Fruit fly (Drosophila melanogaster) ovary, adult (tissue): ENCODE data around the gene comm2.

Experiments
- CG17801 ChIP-seq: fragments of 200-800 bp; optimal IDR thresholded peaks from 2 replicates; lab custom pipeline; 2019; ENCODE audit warnings: missing biosample characterization, mild to moderate bottlenecking, missing genetic modification characterization, moderate library complexity; ENCODE audit not compliant: partially characterized antibody

Gene comm2

DNA sequence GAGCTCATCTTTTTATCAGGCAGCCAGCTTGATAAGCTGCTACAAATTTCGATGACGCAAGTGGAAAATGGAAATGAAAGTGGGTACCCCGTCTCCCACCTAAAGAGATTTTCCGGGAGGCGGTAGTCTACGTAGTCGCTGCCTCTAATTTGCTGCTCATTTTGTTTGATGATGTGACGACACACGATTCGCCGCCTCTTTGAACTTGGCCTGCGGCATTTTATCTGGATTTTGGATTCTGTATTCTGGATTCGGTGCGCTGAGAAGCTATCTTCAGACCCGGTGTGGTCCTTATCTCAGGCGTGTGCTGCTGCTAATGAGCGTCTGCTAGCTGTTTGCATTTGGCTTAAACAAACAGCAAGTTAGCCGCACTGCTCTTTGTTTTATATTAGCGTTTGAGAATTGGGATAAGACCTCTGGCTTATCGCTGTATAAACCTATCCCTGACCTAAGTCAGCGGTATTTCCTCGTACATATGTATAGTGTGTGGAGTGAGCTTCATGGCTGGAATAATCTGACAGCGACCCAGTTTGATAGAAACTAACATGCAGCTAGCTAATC, 14.4 kb upstream of the comm2 start:
- TF ChIP-seq CG17801 (GFP tag; lab: Kevin White, UChicago): no peak

DNA sequence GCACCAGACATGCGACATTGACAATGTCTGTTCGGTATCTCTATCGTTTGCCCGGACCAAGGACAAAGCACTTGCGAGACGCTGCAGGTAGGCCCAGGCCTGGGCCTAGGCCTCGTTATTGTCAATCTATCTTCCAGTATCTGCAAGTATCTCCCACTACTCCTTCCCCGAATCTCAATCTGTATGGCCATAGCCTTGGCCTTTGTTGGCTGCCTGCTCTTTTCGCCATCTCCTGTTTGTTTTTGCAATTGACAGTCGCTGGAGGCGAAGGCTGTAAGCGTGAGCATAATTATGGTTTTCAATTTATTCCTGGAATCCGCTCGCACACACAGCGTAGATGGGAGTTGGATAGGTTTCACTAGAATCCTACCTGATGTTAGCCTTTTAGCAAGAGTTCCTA, 12.4 kb upstream of the comm2 start:
- no peak for TF ChIP-seq CG17801 (GFP tag; lab: Kevin White, UChicago)

DNA sequence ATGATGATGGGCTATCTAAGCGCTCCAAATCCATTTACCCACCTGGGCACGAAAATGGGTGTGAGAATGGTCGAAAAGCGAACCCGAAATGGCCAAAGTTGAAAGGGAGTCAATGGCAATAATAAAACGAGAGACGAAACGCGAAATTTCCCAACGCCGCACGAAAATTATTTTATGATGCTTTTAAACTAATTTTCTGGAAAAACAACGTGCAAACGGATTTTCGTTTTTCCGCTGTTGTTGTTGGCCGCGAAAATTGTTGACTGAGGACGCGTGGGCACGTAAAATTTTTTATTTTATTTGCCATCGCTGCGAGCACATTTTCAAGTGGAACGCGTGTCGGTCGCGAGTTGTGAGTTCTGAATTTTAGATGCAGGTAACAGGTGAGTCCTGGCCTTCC, 11.5 kb upstream of the comm2 start:
- TF ChIP-seq CG17801 (GFP tag; lab: Kevin White, UChicago): no peak

DNA sequence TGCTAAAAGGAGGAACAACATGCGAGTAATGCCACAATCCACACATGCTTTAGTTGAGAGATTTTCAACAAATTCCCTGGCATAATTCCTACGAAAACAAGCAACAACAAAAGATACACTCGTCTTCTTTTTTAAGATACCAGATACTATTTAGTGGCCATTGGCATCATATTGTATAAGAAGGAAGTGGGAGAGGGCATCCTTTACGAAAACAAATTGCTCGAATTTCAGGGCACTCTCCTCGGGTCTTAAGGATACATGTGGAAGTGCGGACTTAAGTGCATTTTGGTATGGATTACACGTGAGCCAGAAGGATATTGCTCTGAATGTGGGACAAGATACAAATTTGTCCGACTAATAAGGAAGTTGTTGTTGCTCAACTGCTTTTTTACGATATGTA, 10.5 kb upstream of the comm2 start:
- TF ChIP-seq CG17801 (GFP tag; lab: Kevin White, UChicago): no peak

DNA sequence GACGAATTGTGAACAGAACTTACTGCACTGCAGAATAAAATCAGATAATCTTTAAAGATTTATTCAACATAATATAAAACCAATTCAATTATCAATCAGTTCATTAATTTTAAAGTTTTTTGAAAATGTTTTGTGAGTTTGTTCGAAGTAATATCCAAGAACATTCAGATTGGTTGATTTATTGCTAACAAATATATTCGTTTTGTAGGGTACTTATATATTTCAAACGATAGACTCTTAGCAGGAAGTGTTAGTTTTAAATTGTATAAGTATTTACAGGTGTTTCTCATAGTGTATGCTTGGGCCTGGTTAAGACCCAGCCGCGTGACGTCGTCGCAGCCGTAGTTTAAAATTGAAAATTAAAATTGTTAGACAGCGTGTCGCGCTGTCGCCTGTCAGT, 8.9 kb upstream of the comm2 start:
- TF ChIP-seq CG17801 (GFP tag; lab: Kevin White, UChicago): no peak

DNA sequence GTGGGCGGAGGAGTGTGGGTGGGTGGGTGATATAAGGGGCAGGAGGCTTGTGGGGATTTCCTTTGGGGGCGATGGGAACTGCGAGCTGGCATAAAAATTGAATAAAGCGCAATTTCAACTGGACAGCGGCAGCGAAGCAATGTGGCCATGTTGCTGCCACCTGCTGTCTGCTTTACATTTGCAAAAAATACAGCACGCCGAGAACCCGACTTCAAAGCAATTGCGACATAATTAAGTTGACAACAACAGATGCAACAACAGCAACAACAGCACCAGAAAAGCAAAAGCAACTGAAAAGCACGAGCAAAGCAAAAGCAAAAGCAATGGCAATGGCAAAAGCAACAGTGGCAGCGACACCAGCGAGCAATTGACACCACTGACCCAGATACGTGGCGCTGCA, 8.5 kb upstream of the comm2 start:
- TF ChIP-seq CG17801 (GFP tag; lab: Kevin White, UChicago): no peak

DNA sequence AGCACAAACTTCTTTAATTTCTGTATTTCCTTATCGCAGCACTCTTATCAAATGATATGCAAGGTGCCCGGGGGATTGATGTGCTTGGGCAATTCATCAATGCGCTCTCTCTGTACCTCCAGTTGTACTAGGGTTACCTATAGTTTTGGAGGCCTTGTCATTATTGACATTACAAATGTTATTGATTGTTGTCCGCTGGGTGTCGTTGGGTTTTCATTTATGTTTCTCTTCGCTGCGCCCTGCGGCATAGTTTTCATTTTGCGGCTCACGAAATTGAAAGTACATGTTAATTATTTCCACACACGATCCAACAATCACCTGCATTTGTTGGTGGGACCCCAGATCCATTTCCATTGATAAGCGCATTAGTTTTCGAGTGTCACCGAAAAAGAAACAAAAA, 6.5 kb upstream of the comm2 start:
- TF ChIP-seq CG17801 (GFP tag; lab: Kevin White, UChicago): no peak

DNA sequence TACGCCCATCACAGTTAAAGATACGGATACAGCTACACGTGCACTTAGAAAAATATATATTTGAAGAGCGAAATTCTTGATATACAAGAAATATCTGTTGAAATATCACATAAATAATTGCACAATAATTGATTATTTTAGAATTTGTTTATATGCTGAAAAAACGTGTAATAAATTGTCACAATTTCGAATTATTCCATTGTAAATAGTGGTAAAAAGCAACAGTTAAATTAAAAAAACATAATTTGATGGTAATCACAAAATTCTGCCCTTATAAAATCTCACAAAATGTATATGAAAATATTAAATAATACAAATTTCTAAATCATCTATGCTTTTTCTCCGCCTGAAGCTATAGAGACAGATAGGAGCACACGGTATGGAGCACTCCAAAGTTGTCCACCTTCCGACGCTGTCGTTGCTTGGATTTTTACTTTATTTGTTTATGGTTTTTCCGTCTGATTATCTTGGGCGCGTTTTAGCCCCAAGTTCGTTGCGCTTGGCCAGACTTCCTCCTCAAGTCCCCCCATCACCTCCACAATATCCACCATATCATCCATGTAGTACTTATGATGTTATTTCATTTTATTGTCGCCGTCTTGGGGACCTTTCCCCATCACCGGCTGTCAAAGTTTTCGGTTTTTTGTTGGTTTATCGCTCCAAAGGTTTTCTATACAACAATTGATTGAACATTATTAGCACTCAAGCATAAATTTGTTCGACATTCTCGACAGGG, 4.8 kb upstream of the comm2 start:
- no peak for TF ChIP-seq CG17801 (GFP tag; lab: Kevin White, UChicago)

DNA sequence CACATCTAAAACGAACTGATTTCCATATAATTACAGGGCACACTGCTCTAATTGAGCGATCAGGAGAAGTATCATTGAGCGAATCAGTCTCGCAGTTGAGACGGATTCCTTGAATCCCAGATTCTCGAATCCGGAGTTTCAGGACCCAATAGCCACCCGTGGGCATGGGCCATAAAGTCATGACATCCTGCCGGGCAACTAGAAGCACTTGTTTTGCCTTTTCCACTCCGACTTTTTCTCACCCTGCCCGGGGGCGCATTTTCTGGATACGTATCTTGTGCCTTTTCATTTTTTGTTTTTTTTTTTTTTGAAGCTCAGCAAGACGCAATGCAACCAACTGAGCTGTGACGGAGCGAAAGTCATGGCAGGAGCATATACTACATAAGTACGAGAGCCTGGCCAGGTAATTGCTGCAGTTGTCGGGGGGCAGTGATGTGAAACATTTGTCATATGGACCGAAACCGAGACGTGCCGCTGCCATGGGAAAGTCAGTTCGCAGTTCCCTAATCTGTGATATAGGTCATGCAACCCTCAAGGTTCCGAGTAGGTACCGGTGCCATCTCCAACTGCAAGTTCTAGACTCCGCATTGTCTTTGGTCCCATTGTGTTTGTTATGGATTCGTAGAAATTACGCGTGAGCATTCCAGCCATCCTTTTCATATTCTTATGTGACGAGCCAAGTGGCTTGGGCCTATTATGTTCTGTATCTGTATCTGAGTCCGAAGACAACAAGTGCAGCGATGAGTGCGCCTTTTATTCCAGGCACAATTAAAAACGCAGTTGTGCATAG, 3.9 kb upstream of the comm2 start:
- no peak for TF ChIP-seq CG17801 (GFP tag; lab: Kevin White, UChicago)

DNA sequence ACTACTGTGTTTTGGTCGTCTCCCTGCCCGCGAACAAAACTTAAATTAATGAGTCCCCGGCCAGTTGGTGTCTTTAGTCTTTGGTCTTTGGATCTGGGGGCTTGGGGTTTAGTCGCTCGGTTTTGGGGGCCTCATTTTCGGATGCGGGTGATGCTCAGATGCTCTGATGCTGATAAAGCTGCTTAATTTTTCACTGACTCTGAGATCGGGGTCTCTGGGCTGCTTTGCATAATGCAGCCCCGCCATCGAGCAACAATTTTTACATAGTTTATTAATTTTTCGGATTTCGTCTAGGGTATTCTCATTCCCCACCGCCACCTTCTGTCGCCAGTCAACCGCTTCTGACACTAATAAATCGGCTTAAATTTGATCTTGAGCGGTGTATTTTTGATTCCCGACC, 2.5 kb upstream of the comm2 start:
- TF ChIP-seq CG17801 (GFP tag; lab: Kevin White, UChicago): no peak

DNA sequence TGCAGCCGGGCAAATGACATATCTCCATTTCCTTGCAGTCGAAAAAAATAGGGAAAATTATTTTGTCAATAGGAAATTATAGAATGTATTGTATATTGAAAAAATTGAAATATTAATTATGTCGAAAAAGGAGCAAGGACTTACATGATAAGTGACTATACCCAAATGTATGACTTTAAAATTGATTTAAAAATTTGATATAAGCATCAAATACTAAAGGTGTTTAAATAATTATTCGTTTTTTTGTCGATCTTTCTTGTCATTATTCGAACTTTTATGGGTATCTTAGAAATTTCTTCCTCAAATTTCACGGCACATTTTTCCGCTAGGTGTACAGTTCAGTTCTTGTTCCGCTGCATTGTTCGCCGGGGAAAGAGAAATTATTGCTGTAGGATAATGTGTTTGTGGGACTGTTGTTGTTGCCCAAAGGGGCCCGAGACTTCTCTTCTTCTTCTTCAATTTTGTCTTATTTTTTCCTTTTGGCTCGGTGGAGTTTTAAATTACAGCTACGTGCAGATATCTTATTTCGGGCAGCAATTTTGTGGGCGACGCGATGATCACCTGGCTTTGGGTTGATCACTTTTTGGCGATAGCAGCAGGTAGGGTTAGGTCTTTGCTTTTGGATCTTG, 802 bp upstream of the comm2 start:
- TF ChIP-seq CG17801 (GFP tag; lab: Kevin White, UChicago): no peak

DNA sequence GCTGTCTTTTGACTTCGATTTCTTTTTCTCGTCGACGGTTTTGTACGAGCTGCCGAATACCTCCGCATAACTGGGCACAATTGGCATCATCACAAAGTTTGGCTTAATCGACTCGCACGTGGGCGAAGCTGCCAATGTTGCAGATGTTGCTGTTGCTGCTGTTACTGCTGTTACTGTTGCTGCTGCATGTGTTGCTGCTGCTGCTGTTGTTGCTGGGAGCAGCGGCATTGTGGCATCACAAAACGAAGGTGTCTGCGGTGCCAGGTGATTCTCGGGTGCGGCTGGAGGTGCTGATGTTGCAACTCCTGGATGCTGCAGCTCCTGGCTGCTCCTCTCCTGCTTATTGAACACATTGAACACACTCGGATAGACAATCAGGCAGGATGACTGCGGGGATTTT, 1.7 kb downstream of the comm2 start:
- no peak for TF ChIP-seq CG17801 (GFP tag; lab: Kevin White, UChicago)

DNA sequence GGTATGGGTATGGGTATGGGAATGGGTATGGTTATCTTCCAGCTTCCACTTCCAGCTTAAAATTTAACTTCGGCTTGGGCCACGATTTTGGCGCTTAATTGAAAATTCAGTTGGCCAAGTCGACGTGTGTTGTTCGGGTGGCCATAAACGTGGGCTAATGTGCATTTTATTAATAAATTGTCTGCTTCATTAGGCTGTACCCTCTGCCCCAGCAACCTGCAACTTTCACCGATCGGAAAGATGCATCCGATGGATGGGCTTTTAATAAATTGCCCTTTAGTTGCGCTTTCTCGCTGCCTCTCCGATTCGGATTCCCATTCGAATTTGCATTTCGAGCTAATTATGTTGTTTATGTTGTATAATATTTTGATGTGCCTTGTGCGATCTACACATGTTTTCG, 4.5 kb downstream of the comm2 start:
- TF ChIP-seq CG17801 (GFP tag; lab: Kevin White, UChicago): no peak

DNA sequence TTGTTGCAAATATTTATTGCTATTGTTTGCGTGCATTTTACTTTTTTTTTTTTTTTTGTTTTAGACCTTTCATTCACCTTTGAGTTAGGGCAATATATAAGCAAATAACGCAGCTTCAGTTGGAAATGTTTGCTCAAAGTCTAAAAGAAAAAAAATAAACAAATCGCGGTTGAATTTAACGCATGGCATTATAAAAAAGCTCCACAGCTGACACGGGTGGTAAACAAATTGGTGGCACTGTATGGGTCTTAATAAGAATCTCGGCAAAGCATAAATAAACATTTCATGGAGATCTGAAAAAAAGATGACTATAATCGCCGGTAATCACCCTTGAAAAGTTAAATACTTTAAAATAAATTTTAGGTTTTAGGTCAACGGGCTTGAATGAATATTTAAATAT, 5.2 kb downstream of the comm2 start:
- no peak for TF ChIP-seq CG17801 (GFP tag; lab: Kevin White, UChicago)

DNA sequence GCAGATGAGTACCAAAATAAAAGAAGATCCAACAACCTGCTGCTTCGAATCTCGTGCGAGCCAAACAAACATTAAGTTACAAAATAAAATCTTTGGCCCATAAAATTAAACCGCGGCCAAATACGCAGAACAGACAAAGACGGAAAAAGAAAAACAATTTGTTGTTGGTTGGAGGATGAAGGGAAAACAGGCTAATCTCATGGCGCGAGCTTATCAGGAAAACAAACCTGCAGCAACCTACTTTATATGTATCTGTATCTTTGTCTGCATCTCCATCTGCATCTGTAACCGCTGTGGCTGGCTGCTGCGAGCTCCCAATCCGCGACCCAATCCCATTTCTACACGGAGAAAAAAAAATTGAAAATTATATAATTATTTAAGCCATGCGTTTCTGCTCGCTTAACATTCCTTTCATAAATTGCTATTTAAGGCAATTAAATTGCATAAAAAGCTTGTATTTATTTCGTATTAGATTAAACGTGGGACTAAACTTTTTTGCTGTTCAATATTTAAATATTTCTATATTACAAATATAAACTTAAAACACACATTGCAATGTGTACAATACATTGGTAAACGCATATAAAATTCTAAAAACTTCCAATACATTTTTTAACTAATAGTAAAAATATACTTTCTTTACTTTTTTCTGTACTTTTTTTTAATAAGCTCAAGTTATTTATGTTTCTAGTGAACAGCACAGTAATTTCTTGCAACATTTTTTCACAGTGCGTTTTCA, 6.7 kb downstream of the comm2 start:
- TF ChIP-seq CG17801 (GFP tag; lab: Kevin White, UChicago): no peak
